Fruit fly (Drosophila melanogaster) whole organism, embryonic: Measurements from ENCODE around the gene eIF2Balpha.

ENCODE experiments used
- Awh ChIP-seq: fragments of 200-800 bp; sonication (Bioruptor generic); IDR thresholded peaks from 2 replicates; pipeline ENCODE4, ENCODE4 v1.3.6; 2022; ENCODE audit warnings: missing biosample characterization, missing genetic modification characterization
- B-H2 ChIP-seq: fragments of 200-800 bp; sonication (Bioruptor generic); optimal IDR thresholded peaks from 2 replicates; lab custom pipeline; 2018; ENCODE audit warnings: missing biosample characterization, mild to moderate bottlenecking, missing genetic modification characterization
- Bgb ChIP-seq: fragments of 200-800 bp; sonication (Bioruptor generic); IDR thresholded peaks from 2 replicates; pipeline ENCODE4 v1.3.6; 2022; ENCODE audit warnings: missing biosample characterization, missing genetic modification characterization; ENCODE audit not compliant: partially characterized antibody
- BtbVII ChIP-seq: fragments of 200-800 bp; sonication (Bioruptor generic); optimal IDR thresholded peaks from 3 replicates; lab custom pipeline; 2017; ENCODE audit warnings: missing biosample characterization, mild to moderate bottlenecking, missing genetic modification characterization
- CG10654 ChIP-seq: fragments of 200-800 bp; sonication (Bioruptor generic); optimal IDR thresholded peaks from 2 replicates; lab custom pipeline; 2016; ENCODE audit warnings: missing biosample characterization, missing genetic modification characterization
- CG11085 ChIP-seq: fragments of 200-800 bp; sonication (Bioruptor generic); IDR thresholded peaks from 2 replicates; pipeline ENCODE4 v1.3.6; 2022; ENCODE audit warnings: missing biosample characterization, missing genetic modification characterization
- CG15011 ChIP-seq: fragments of 200-800 bp; sonication (Bioruptor generic); optimal IDR thresholded peaks from 3 replicates; lab custom pipeline; 2018; ENCODE audit warnings: missing biosample characterization, mild to moderate bottlenecking, missing genetic modification characterization
- CG15601 ChIP-seq: fragments of 200-800 bp; sonication (Bioruptor generic); optimal IDR thresholded peaks from 3 replicates; lab custom pipeline; 2019; ENCODE audit warnings: missing biosample characterization, mild to moderate bottlenecking, missing genetic modification characterization, moderate library complexity
- CG1602 ChIP-seq: fragments of 200-800 bp; sonication (Bioruptor generic); optimal IDR thresholded peaks from 3 replicates; lab custom pipeline; 2016; ENCODE audit warnings: missing biosample characterization, missing genetic modification characterization
- CG16779 ChIP-seq: fragments of 200-800 bp; sonication (Bioruptor generic); IDR thresholded peaks from 2 replicates; pipeline ENCODE4 v1.3.6; 2022; ENCODE audit warnings: missing biosample characterization, missing genetic modification characterization
- CG18262 ChIP-seq: fragments of 200-800 bp; optimal IDR thresholded peaks from 3 replicates; lab custom pipeline; 2019; ENCODE audit warnings: missing biosample characterization, mild to moderate bottlenecking, missing genetic modification characterization, moderate library complexity
- CG18476 ChIP-seq: fragments of 200-800 bp; sonication (Bioruptor generic); optimal IDR thresholded peaks from 2 replicates; lab custom pipeline; 2016; ENCODE audit warnings: missing biosample characterization, mild to moderate bottlenecking, missing genetic modification characterization
- CG2120 ChIP-seq: fragments of 200-800 bp; sonication (Bioruptor generic); optimal IDR thresholded peaks from 3 replicates; lab custom pipeline; 2016; ENCODE audit warnings: missing biosample characterization, missing genetic modification characterization
- CG2889 ChIP-seq: fragments of 200-800 bp; sonication (Bioruptor generic); IDR thresholded peaks from 3 replicates; pipeline ENCODE4 v1.3.6; 2022; ENCODE audit warnings: missing biosample characterization, missing genetic modification characterization
- CG33213 ChIP-seq: fragments of 200-800 bp; sonication (Bioruptor generic); optimal IDR thresholded peaks from 3 replicates; lab custom pipeline; 2016; ENCODE audit warnings: missing biosample characterization, missing genetic modification characterization
- CG34422 ChIP-seq: fragments of 200-800 bp; sonication (Bioruptor generic); IDR thresholded peaks from 3 replicates; pipeline ENCODE4 v1.3.6; 2022; ENCODE audit warnings: missing biosample characterization, missing genetic modification characterization
- CG5180 ChIP-seq: fragments of 200-800 bp; sonication (Bioruptor generic); optimal IDR thresholded peaks from 3 replicates; lab custom pipeline; 2017; ENCODE audit warnings: missing biosample characterization, missing genetic modification characterization, mild to moderate bottlenecking, moderate library complexity, missing genetic modification reagents
- CG6254 ChIP-seq: fragments of 200-800 bp; sonication (Bioruptor generic); optimal IDR thresholded peaks from 3 replicates; lab custom pipeline; 2017; ENCODE audit warnings: mild to moderate bottlenecking, missing biosample characterization, missing genetic modification reagents, missing genetic modification characterization
- CG6689 ChIP-seq: fragments of 200-800 bp; sonication (Bioruptor generic); IDR thresholded peaks from 2 replicates; pipeline ENCODE4 v1.3.6; 2022; ENCODE audit warnings: missing biosample characterization, missing genetic modification characterization
- CG7839 ChIP-seq: fragments of 200-800 bp; sonication (Bioruptor generic); optimal IDR thresholded peaks from 3 replicates; lab custom pipeline; 2018; ENCODE audit warnings: missing biosample characterization, mild to moderate bottlenecking, missing genetic modification characterization, moderate library complexity
- CG7963 ChIP-seq: fragments of 200-800 bp; sonication (Bioruptor generic); IDR thresholded peaks from 3 replicates; pipeline ENCODE4 v1.3.6; 2022; ENCODE audit warnings: missing biosample characterization, missing genetic modification characterization; ENCODE audit not compliant: partially characterized antibody
- CG8359 ChIP-seq: fragments of 200-800 bp; sonication (Bioruptor generic); optimal IDR thresholded peaks from 2 replicates; lab custom pipeline; 2017; ENCODE audit warnings: missing biosample characterization, mild to moderate bottlenecking, missing genetic modification characterization, borderline replicate concordance
- CG9609 ChIP-seq: fragments of 200-800 bp; sonication (Bioruptor generic); optimal IDR thresholded peaks from 3 replicates; lab custom pipeline; 2016; ENCODE audit warnings: missing biosample characterization, missing genetic modification characterization
- CG9727 ChIP-seq: fragments of 200-800 bp; sonication (Bioruptor generic); optimal IDR thresholded peaks from 3 replicates; lab custom pipeline; 2017; ENCODE audit warnings: missing biosample characterization, mild to moderate bottlenecking, missing genetic modification characterization
- Chrac-16 ChIP-seq: fragments of 200-800 bp; sonication (Bioruptor generic); optimal IDR thresholded peaks from 3 replicates; lab custom pipeline; 2016; ENCODE audit warnings: missing biosample characterization, missing genetic modification characterization
- Dip3 ChIP-seq: fragments of 200-800 bp; sonication (Bioruptor generic); optimal IDR thresholded peaks from 3 replicates; lab custom pipeline; 2016; ENCODE audit warnings: missing biosample characterization, missing genetic modification characterization
- ERR ChIP-seq: fragments of 200-800 bp; sonication (Bioruptor generic); optimal IDR thresholded peaks from 2 replicates; lab custom pipeline; 2016; ENCODE audit warnings: missing biosample characterization, missing genetic modification characterization
- Ets65A ChIP-seq: fragments of 200-800 bp; sonication (Bioruptor generic); peaks from one replicate; lab custom pipeline; 2016; ENCODE audit warnings: missing biosample characterization, missing genetic modification characterization
- Mad ChIP-seq: fragments of 200-800 bp; sonication (Bioruptor generic); optimal IDR thresholded peaks from 2 replicates; lab custom pipeline; 2016; ENCODE audit warnings: missing biosample characterization, missing genetic modification characterization
- Meics ChIP-seq: fragments of 200-800 bp; sonication (Bioruptor generic); optimal IDR thresholded peaks from 2 replicates; lab custom pipeline; 2017; ENCODE audit warnings: missing biosample characterization, mild to moderate bottlenecking, missing genetic modification characterization
- Nf-YA ChIP-seq: fragments of 200-800 bp; sonication (Bioruptor generic); IDR thresholded peaks from 2 replicates; pipeline ENCODE4 v1.3.6; 2022; ENCODE audit warnings: missing biosample characterization, missing genetic modification characterization
- Oaz ChIP-seq: fragments of 200-800 bp; sonication (Bioruptor generic); IDR thresholded peaks from 2 replicates; pipeline ENCODE4 v1.3.6; 2022; ENCODE audit warnings: missing biosample characterization, missing genetic modification characterization
- Oli ChIP-seq: fragments of 200-800 bp; sonication (Bioruptor generic); optimal IDR thresholded peaks from 2 replicates; lab custom pipeline; 2018; ENCODE audit warnings: missing biosample characterization, mild to moderate bottlenecking, missing genetic modification characterization, moderate library complexity
- Ptx1 ChIP-seq: fragments of 200-800 bp; sonication (Bioruptor generic); IDR thresholded peaks from 2 replicates; pipeline ENCODE4 v1.3.6; 2022; ENCODE audit warnings: missing biosample characterization, missing genetic modification characterization
- Sin3A ChIP-seq: fragments of >200 bp; optimal IDR thresholded peaks from 2 replicates; lab custom pipeline; 2018
- Sox100B ChIP-seq: fragments of 200-800 bp; sonication (Bioruptor generic); optimal IDR thresholded peaks from 3 replicates; lab custom pipeline; 2018; ENCODE audit warnings: missing biosample characterization, mild to moderate bottlenecking, missing genetic modification characterization
- Sry-δ ChIP-seq: fragments of 200-800 bp; sonication (Bioruptor generic); optimal IDR thresholded peaks from 2 replicates; lab custom pipeline; 2016; ENCODE audit warnings: missing biosample characterization, missing genetic modification characterization
- Stat92E ChIP-seq, 3 experiments: fragments of >200 bp in 2 of 3; fragments of 200-800 bp in 1 of 3; sonication (Bioruptor generic) in 1 of 3; optimal IDR thresholded peaks; 2 replicates each; lab custom pipeline; 2017 to 2019; ENCODE audit warnings: missing biosample characterization in 3 of 3, missing genetic modification characterization in 3 of 3, mild to moderate bottlenecking in 1 of 3, moderate library complexity in 1 of 3
- eve ChIP-seq, 2 experiments: fragments of >200 bp; optimal IDR thresholded peaks; 2 replicates each; lab custom pipeline; 2017; ENCODE audit warnings: missing biosample characterization in 2 of 2, missing genetic modification characterization in 2 of 2
- fu2 ChIP-seq: fragments of 200-800 bp; sonication (Bioruptor generic); optimal IDR thresholded peaks from 2 replicates; lab custom pipeline; 2016; ENCODE audit warnings: missing biosample characterization, missing genetic modification characterization
- gcm ChIP-seq: fragments of 200-800 bp; sonication (Bioruptor generic); optimal IDR thresholded peaks from 2 replicates; lab custom pipeline; 2019; ENCODE audit warnings: missing biosample characterization, mild to moderate bottlenecking, missing genetic modification characterization, moderate library complexity
- gem ChIP-seq: fragments of 200-800 bp; sonication (Bioruptor generic); optimal IDR thresholded peaks from 2 replicates; lab custom pipeline; 2019; ENCODE audit warnings: missing biosample characterization, mild to moderate bottlenecking, missing genetic modification characterization, moderate library complexity
- hth ChIP-seq: fragments of >200 bp; optimal IDR thresholded peaks from 2 replicates; lab custom pipeline; 2017; ENCODE audit warnings: inconsistent platforms
- jigr1 ChIP-seq: fragments of 200-800 bp; sonication (Bioruptor generic); IDR thresholded peaks from 3 replicates; pipeline ENCODE4 v1.3.6; 2022; ENCODE audit warnings: missing biosample characterization, missing genetic modification characterization
- mam ChIP-seq: fragments of 200-800 bp; sonication (Bioruptor generic); optimal IDR thresholded peaks from 3 replicates; lab custom pipeline; 2016; ENCODE audit warnings: missing biosample characterization, missing genetic modification characterization
- pho ChIP-seq: fragments of 200-800 bp; sonication (Bioruptor generic); optimal IDR thresholded peaks from 2 replicates; lab custom pipeline; 2016; ENCODE audit warnings: missing biosample characterization, missing genetic modification characterization
- rib ChIP-seq: fragments of 200-800 bp; sonication (Bioruptor generic); IDR thresholded peaks from 2 replicates; pipeline ENCODE4 v1.3.6; 2022; ENCODE audit warnings: missing biosample characterization, missing genetic modification characterization
- sd ChIP-seq: fragments of 200-800 bp; sonication (Bioruptor generic); optimal IDR thresholded peaks from 3 replicates; lab custom pipeline; 2018; ENCODE audit warnings: missing biosample characterization, mild to moderate bottlenecking, missing genetic modification characterization, moderate library complexity
- stc ChIP-seq: fragments of 200-800 bp; sonication (Bioruptor generic); IDR thresholded peaks from 2 replicates; pipeline ENCODE4 v1.3.6; 2022; ENCODE audit warnings: missing biosample characterization, missing genetic modification characterization
- stwl ChIP-seq: fragments of 200-800 bp; sonication (Bioruptor generic); optimal IDR thresholded peaks from 3 replicates; lab custom pipeline; 2018; ENCODE audit warnings: missing biosample characterization, mild to moderate bottlenecking, missing genetic modification characterization, moderate library complexity
- trem ChIP-seq: fragments of 200-800 bp; optimal IDR thresholded peaks from 3 replicates; lab custom pipeline; 2019; ENCODE audit warnings: missing biosample characterization, mild to moderate bottlenecking, missing genetic modification characterization, moderate library complexity

eIF2Balpha gene

DNA sequence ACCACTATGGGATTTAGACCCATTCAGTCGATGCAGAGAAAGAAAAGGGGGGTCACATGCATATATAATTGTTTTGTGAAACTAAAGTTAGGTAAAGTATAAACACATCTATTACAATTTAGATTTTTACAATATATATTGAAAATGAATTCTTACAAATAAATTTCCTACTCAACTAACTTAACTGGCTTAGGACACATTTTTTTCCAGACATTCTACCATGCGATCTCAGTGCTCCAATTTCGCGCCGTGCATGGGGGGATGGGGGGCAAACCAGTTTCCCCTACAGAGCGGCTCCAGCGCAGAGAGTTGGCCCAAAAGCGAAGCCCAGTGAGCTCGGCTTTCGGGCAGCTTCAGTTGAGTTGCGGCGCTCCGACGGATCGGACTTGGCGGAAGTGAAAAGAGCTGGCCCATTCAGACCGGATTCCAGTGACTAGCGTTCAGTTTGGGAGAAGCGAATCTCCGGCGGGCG is 47.4 kb upstream of the eIF2Balpha start, which contains the start of gene CG7896 (continued):
- peak; percentile 49; the same call in 1 of the 2 replicates for TF ChIP-seq CG11085
- no peak for TF ChIP-seq fu2
- peak; percentile 79 for TF ChIP-seq gem
- TF ChIP-seq mam, result no peak
- peak; percentile 63 for TF ChIP-seq CG1602
- 0 out of 2 replicates have a peak, but pooled peaks have one; percentile 23 for TF ChIP-seq CG16779 (GFP tag; lab: Robert Waterston, UW)
- TF ChIP-seq Sox100B (GFP tag; lab: Kevin White, UChicago), result peak; percentile 75
- TF ChIP-seq Sry-δ (GFP tag; lab: Kevin White, UChicago), result no peak
- TF ChIP-seq Bgb (GFP tag; lab: Robert Waterston, UW), result no peak
- peak; percentile 33; the same call in 1 of the 3 replicates for TF ChIP-seq CG2889 (GFP tag; lab: Robert Waterston, UW)
- peak; percentile 76 for TF ChIP-seq CG6689 (GFP tag; lab: Robert Waterston, UW)
- no peak for TF ChIP-seq CG8359 (GFP tag; lab: Kevin White, UChicago)
- peak; percentile 62 for TF ChIP-seq CG15601 (tag; lab: Kevin White, UChicago)
- peak; percentile 67 for TF ChIP-seq CG9727 (GFP tag; lab: Kevin White, UChicago)
- peak; percentile 4 for TF ChIP-seq B-H2 (GFP tag; lab: Kevin White, UChicago)
- TF ChIP-seq CG6254 (GFP tag; lab: Kevin White, UChicago), result peak; percentile 41
- no peak for TF ChIP-seq Mad (GFP tag; lab: Kevin White, UChicago)
- TF ChIP-seq CG18262 (tag; lab: Kevin White, UChicago), result peak; percentile 82
- TF ChIP-seq rib (GFP tag; lab: Robert Waterston, UW), result 0 out of 2 replicates have a peak, but pooled peaks have one; percentile 22
- peak; percentile 53 for TF ChIP-seq Ets65A (GFP tag; lab: Kevin White, UChicago)
- TF ChIP-seq ERR (GFP tag; lab: Kevin White, UChicago), result no peak
- TF ChIP-seq CG18476 (GFP tag; lab: Kevin White, UChicago), result peak; percentile 11
- peak; percentile 28 for TF ChIP-seq trem
- peak; percentile 6 for TF ChIP-seq Dip3 (GFP tag; lab: Kevin White, UChicago)
- peak; percentile 82 for TF ChIP-seq Oaz (GFP tag; lab: Robert Waterston, UW)
- TF ChIP-seq CG33213, result no peak
- peak; percentile 71 for TF ChIP-seq Oli (tag; lab: Kevin White, UChicago)
- peak; percentile 71 for TF ChIP-seq CG7839 (tag; lab: Kevin White, UChicago)
- TF ChIP-seq eve (GFP tag; optimal IDR thresholded peaks at IDR 0.05; lab: Kevin White, UChicago), result no peak
- peak; percentile 68 for TF ChIP-seq CG2120 (GFP tag; lab: Kevin White, UChicago)
- no peak for TF ChIP-seq CG9609 (GFP tag; lab: Kevin White, UChicago)
- TF ChIP-seq BtbVII, result peak; percentile 48
- peak; percentile 60 for TF ChIP-seq Chrac-16 (GFP tag; lab: Kevin White, UChicago)
- TF ChIP-seq Sin3A (lab: Kevin White, UChicago), result no peak
- TF ChIP-seq gcm (GFP tag; lab: Kevin White, UChicago), result peak; percentile 67
- peak; percentile 69 for TF ChIP-seq Meics (GFP tag; lab: Kevin White, UChicago)
- no peak for TF ChIP-seq hth (lab: Kevin White, UChicago)
- TF ChIP-seq Ptx1 (GFP tag; lab: Robert Waterston, UW), result peak; percentile 88
- no peak for TF ChIP-seq stwl (tag; lab: Kevin White, UChicago)
- peak in 1 of 3 experiments; percentile 13 for TF ChIP-seq Stat92E (GFP tag; optimal IDR thresholded peaks at IDR 0.05; lab: Kevin White, UChicago)
- 0 out of 2 replicates have a peak, but pooled peaks have one; percentile 52 for TF ChIP-seq Nf-YA (GFP tag; lab: Robert Waterston, UW)
- TF ChIP-seq CG34422 (GFP tag; lab: Robert Waterston, UW), result peak; percentile 71; the same call in 2 of the 3 replicates
- TF ChIP-seq Awh (GFP tag; lab: Robert Waterston, UW), result peak; percentile 66
- no peak for TF ChIP-seq pho (GFP tag; lab: Kevin White, UChicago)
- peak; percentile 65; the same call in 1 of the 3 replicates for TF ChIP-seq jigr1 (GFP tag; lab: Robert Waterston, UW)
- TF ChIP-seq CG5180 (GFP tag; lab: Kevin White, UChicago), result peak; percentile 40
- peak; percentile 40 for TF ChIP-seq CG15011 (GFP tag; lab: Kevin White, UChicago)
- TF ChIP-seq stc (GFP tag; lab: Robert Waterston, UW), result peak; percentile 80
- TF ChIP-seq CG7963 (GFP tag; lab: Robert Waterston, UW), result no peak
- TF ChIP-seq CG10654 (GFP tag; lab: Kevin White, UChicago), result no peak
- peak; percentile 19 for TF ChIP-seq sd
